Worm (Caenorhabditis elegans) whole organism, late embryonic: Measurements from ENCODE around the gene F14H12.3.
A peak's percentile ranks its signal among the peaks of the same experiment; 100 is the strongest.

ENCODE experiments used
- F13H6.1 ChIP-seq: sonication (generic microtip); optimal IDR thresholded peaks from 2 replicates; lab custom pipeline; 2016; ENCODE audit warnings: missing genetic modification characterization, missing compliant biosample characterization
- K02D7.2 ChIP-seq: sonication (generic microtip); optimal IDR thresholded peaks from 2 replicates; lab custom pipeline; 2017; ENCODE audit warnings: mild to moderate bottlenecking, missing genetic modification characterization, missing compliant biosample characterization
- T23F11.4 ChIP-seq: fragments of 200-800 bp; sonication (Bioruptor generic); optimal IDR thresholded peaks from 2 replicates; lab custom pipeline; 2018; ENCODE audit warnings: mild to moderate bottlenecking, missing genetic modification characterization, missing compliant biosample characterization
- Y22D7AL.16 ChIP-seq: sonication (generic microtip); optimal IDR thresholded peaks from 2 replicates; lab custom pipeline; 2016; ENCODE audit warnings: missing genetic modification characterization, missing compliant biosample characterization
- ahr-1 ChIP-seq: sonication (generic microtip); optimal IDR thresholded peaks from 2 replicates; lab custom pipeline; 2016; ENCODE audit warnings: missing genetic modification characterization, missing compliant biosample characterization
- ama-1 ChIP-seq: fragments of 150-350 bp; optimal IDR thresholded peaks from 2 replicates; lab custom pipeline; 2014
- ceh-14 ChIP-seq: sonication (generic microtip); optimal IDR thresholded peaks from 2 replicates; lab custom pipeline; 2016; ENCODE audit warnings: missing genotype, missing genetic modification characterization, missing compliant biosample characterization
- ceh-18 ChIP-seq: sonication (generic microtip); optimal IDR thresholded peaks from 2 replicates; lab custom pipeline; 2016; ENCODE audit warnings: missing genetic modification characterization, missing compliant biosample characterization
- ceh-19 ChIP-seq: fragments of 200-800 bp; sonication (Bioruptor generic); optimal IDR thresholded peaks from 2 replicates; lab custom pipeline; 2018; ENCODE audit warnings: mild to moderate bottlenecking, missing genetic modification characterization, missing compliant biosample characterization
- ceh-22 ChIP-seq: sonication (generic microtip); optimal IDR thresholded peaks from 2 replicates; lab custom pipeline; 2017; ENCODE audit warnings: missing biosample characterization, missing genetic modification characterization
- ceh-24 ChIP-seq: sonication (generic microtip); optimal IDR thresholded peaks from 2 replicates; lab custom pipeline; 2016; ENCODE audit warnings: mild to moderate bottlenecking, missing genetic modification characterization, missing compliant biosample characterization
- ceh-30 ChIP-seq: fragments of 150-350 bp; optimal IDR thresholded peaks from 2 replicates; lab custom pipeline; 2014; ENCODE audit warnings: missing biosample characterization, missing genetic modification characterization
- ceh-31 ChIP-seq: sonication (generic microtip); optimal IDR thresholded peaks from 2 replicates; lab custom pipeline; 2016; ENCODE audit warnings: missing genetic modification characterization, missing compliant biosample characterization
- ceh-34 ChIP-seq: sonication (generic microtip); optimal IDR thresholded peaks from 2 replicates; lab custom pipeline; 2016; ENCODE audit warnings: mild to moderate bottlenecking, missing genetic modification characterization, missing compliant biosample characterization
- ceh-48 ChIP-seq: sonication (generic microtip); optimal IDR thresholded peaks from 2 replicates; lab custom pipeline; 2016; ENCODE audit warnings: missing genetic modification characterization, inconsistent platforms, missing compliant biosample characterization
- ceh-6 ChIP-seq: fragments of 200-800 bp; sonication (Bioruptor generic); optimal IDR thresholded peaks from 2 replicates; lab custom pipeline; 2018; ENCODE audit warnings: mild to moderate bottlenecking, missing genetic modification characterization, missing compliant biosample characterization
- elt-2 ChIP-seq: sonication (generic microtip); optimal IDR thresholded peaks from 2 replicates; lab custom pipeline; 2016; ENCODE audit warnings: missing genetic modification reagents, missing genetic modification characterization, missing compliant biosample characterization
- elt-4 ChIP-seq: sonication (generic microtip); optimal IDR thresholded peaks from 2 replicates; lab custom pipeline; 2016; ENCODE audit warnings: missing genetic modification characterization, missing compliant biosample characterization
- ets-4 ChIP-seq: sonication (generic microtip); optimal IDR thresholded peaks from 2 replicates; lab custom pipeline; 2016; ENCODE audit warnings: missing genetic modification characterization, missing compliant biosample characterization
- gmeb-2 ChIP-seq: sonication (generic microtip); optimal IDR thresholded peaks from 2 replicates; lab custom pipeline; 2016; ENCODE audit warnings: missing genetic modification characterization, inconsistent platforms, missing compliant biosample characterization
- hlh-13 ChIP-seq: fragments of 200-800 bp; sonication (Bioruptor generic); optimal IDR thresholded peaks from 2 replicates; lab custom pipeline; 2018; ENCODE audit warnings: mild to moderate bottlenecking, missing genetic modification characterization, missing compliant biosample characterization
- hlh-6 ChIP-seq: sonication (generic microtip); optimal IDR thresholded peaks from 2 replicates; lab custom pipeline; 2016; ENCODE audit warnings: missing genotype, missing genetic modification characterization, missing compliant biosample characterization
- hlh-8 ChIP-seq: sonication (generic microtip); optimal IDR thresholded peaks from 2 replicates; lab custom pipeline; 2016; ENCODE audit warnings: missing genotype, missing genetic modification characterization, missing compliant biosample characterization
- lim-6 ChIP-seq: sonication (generic microtip); optimal IDR thresholded peaks from 2 replicates; lab custom pipeline; 2016; ENCODE audit warnings: missing genetic modification characterization, missing compliant biosample characterization
- madf-2 ChIP-seq: sonication (generic microtip); optimal IDR thresholded peaks from 2 replicates; lab custom pipeline; 2017; ENCODE audit warnings: missing genetic modification characterization, missing compliant biosample characterization
- mec-3 ChIP-seq: sonication (generic microtip); optimal IDR thresholded peaks from 2 replicates; lab custom pipeline; 2016; ENCODE audit warnings: borderline replicate concordance, missing genetic modification characterization, missing compliant biosample characterization
- nfya-1 ChIP-seq: sonication (generic microtip); optimal IDR thresholded peaks from 2 replicates; lab custom pipeline; 2017; ENCODE audit warnings: missing genetic modification characterization, mild to moderate bottlenecking, missing compliant biosample characterization, antibody characterized with exemption, moderate library complexity
- nhr-232 ChIP-seq: sonication (generic microtip); optimal IDR thresholded peaks from 2 replicates; lab custom pipeline; 2016; ENCODE audit warnings: missing genetic modification characterization, missing compliant biosample characterization
- npax-4 ChIP-seq: sonication (generic microtip); optimal IDR thresholded peaks from 2 replicates; lab custom pipeline; 2016; ENCODE audit warnings: missing genetic modification characterization, missing compliant biosample characterization
- odd-2 ChIP-seq: sonication (generic microtip); optimal IDR thresholded peaks from 2 replicates; lab custom pipeline; 2017; ENCODE audit warnings: antibody characterized with exemption, mild to moderate bottlenecking, missing genetic modification characterization, missing compliant biosample characterization
- pag-3 ChIP-seq: sonication (generic microtip); optimal IDR thresholded peaks from 2 replicates; lab custom pipeline; 2016; ENCODE audit warnings: missing compliant biosample characterization, missing genetic modification characterization, borderline replicate concordance
- pat-9 ChIP-seq: fragments of 200-800 bp; sonication (Bioruptor generic); optimal IDR thresholded peaks from 2 replicates; lab custom pipeline; 2018; ENCODE audit warnings: mild to moderate bottlenecking, missing genetic modification characterization, moderate library complexity, missing compliant biosample characterization
- pha-2 ChIP-seq: sonication (generic microtip); optimal IDR thresholded peaks from 2 replicates; lab custom pipeline; 2017; ENCODE audit warnings: mild to moderate bottlenecking, missing genetic modification characterization, missing compliant biosample characterization
- pha-4 ChIP-seq: fragments of 150-350 bp; optimal IDR thresholded peaks from 2 replicates; lab custom pipeline; 2018; ENCODE audit warnings: missing biosample characterization, missing genetic modification reagents, missing genetic modification characterization
- pros-1 ChIP-seq: fragments of 150-350 bp; optimal IDR thresholded peaks from 2 replicates; lab custom pipeline; 2014; ENCODE audit warnings: missing biosample characterization, missing genetic modification reagents, missing genetic modification characterization
- ref-2 ChIP-seq: sonication (generic microtip); optimal IDR thresholded peaks from 2 replicates; lab custom pipeline; 2016; ENCODE audit warnings: missing genetic modification characterization, missing compliant biosample characterization
- rnt-1 ChIP-seq: sonication (generic microtip); optimal IDR thresholded peaks from 2 replicates; lab custom pipeline; 2016; ENCODE audit warnings: missing genetic modification characterization, missing compliant biosample characterization
- sdc-2 ChIP-seq: sonication (generic microtip); optimal IDR thresholded peaks from 2 replicates; lab custom pipeline; 2016; ENCODE audit warnings: missing genotype, missing genetic modification characterization, missing compliant biosample characterization
- syd-9 ChIP-seq: sonication (generic microtip); optimal IDR thresholded peaks from 2 replicates; lab custom pipeline; 2016; ENCODE audit warnings: mild to moderate bottlenecking, missing genetic modification characterization, moderate library complexity, missing compliant biosample characterization
- ttx-3 ChIP-seq: sonication (generic microtip); optimal IDR thresholded peaks from 2 replicates; lab custom pipeline; 2016; ENCODE audit warnings: missing genetic modification reagents, missing genetic modification characterization, missing compliant biosample characterization
- unc-3 ChIP-seq, 2 experiments: fragments of 200-800 bp in 1 of 2; sonication (Bioruptor generic) in 1 of 2; sonication (generic microtip) in 1 of 2; conservative IDR thresholded peaks in 1 of 2; optimal IDR thresholded peaks in 1 of 2; 2 replicates each; pipeline versions ENCODE4 v1.3.6 to Lab custom; 2016 to 2022; ENCODE audit warnings: missing compliant biosample characterization in 2 of 2, missing genetic modification characterization in 2 of 2, missing genetic modification reagents in 1 of 2
- unc-42 ChIP-seq: sonication (generic microtip); optimal IDR thresholded peaks from 2 replicates; lab custom pipeline; 2016; ENCODE audit warnings: missing genotype, missing genetic modification characterization, missing compliant biosample characterization
- unc-55 ChIP-seq: sonication (generic microtip); optimal IDR thresholded peaks from 2 replicates; lab custom pipeline; 2017; ENCODE audit warnings: missing biosample characterization, missing genetic modification reagents, missing genetic modification characterization
- unc-86 ChIP-seq: sonication (generic microtip); optimal IDR thresholded peaks from 2 replicates; lab custom pipeline; 2016; ENCODE audit warnings: missing genetic modification characterization, missing compliant biosample characterization
- zip-5 ChIP-seq: sonication (generic microtip); optimal IDR thresholded peaks from 2 replicates; lab custom pipeline; 2016; ENCODE audit warnings: missing genetic modification characterization, missing compliant biosample characterization
- ztf-16 ChIP-seq: sonication (generic microtip); optimal IDR thresholded peaks from 2 replicates; lab custom pipeline; 2017; ENCODE audit warnings: missing genetic modification characterization, missing compliant biosample characterization

The F14H12.3 gene

DNA sequence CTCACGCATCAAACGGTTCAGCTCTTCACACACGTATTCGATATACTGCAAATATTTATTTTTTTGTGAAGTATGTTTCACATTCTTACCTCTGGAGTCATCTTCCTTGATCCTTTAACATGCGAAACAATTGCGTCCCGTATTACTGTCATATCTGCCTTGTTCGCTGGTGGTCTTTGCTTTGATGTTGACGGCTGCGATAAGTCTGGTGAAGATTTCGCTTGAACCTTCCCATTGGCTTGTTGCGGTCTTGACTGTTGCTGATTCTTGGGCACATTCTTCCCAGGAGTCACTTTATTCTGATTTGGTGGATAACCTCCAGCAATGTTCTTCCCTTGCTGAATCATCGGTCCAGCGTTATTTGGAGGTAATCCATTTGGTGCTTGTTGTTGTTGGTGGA lies 40.8 kb upstream of the F14H12.3 start:
- TF ChIP-seq unc-42 (tag; lab: Kevin White, UChicago), result no peak
- no peak for TF ChIP-seq lim-6
- TF ChIP-seq hlh-8 (tag; lab: Kevin White, UChicago), result no peak
- no peak for TF ChIP-seq pag-3 (tag; lab: Kevin White, UChicago)
- no peak for TF ChIP-seq elt-4

DNA sequence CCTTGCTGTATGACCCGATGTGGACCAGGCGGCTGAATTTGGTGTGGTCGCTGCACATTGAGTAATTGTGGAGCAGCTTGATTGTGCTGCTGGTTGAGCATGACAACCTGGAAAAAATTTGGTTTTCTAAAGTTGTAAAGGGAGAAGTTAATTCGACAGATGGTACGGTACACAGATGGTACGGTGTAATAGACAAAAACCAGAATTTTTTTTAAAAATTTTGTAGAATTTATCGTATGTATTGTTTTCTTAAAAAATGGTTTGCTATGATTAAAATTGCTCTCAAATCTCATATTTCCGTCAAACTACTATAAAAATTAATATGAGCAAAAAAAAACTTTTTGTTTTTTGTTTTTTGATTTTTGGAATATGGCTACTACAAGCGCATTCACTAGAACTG lies 37.2 kb upstream of the F14H12.3 start, which contains the start of gene pqn-15:
pqn-15 (minus strand) TSS at position 101 of the 400 bp plus-strand sequence.
- no peak for TF ChIP-seq elt-2
- no peak for TF ChIP-seq ets-4
- TF ChIP-seq mec-3 (tag; lab: Kevin White, UChicago), result no peak
- no peak for TF ChIP-seq Y22D7AL.16 (tag; lab: Kevin White, UChicago)
- no peak for TF ChIP-seq npax-4 (tag; lab: Kevin White, UChicago)
- no peak for TF ChIP-seq ama-1 (lab: Kevin White, UChicago)
- TF ChIP-seq zip-5 (tag; lab: Kevin White, UChicago), result no peak
- TF ChIP-seq ceh-24 (tag; lab: Kevin White, UChicago), result no peak
- TF ChIP-seq pag-3 (tag; lab: Kevin White, UChicago), result no peak

DNA sequence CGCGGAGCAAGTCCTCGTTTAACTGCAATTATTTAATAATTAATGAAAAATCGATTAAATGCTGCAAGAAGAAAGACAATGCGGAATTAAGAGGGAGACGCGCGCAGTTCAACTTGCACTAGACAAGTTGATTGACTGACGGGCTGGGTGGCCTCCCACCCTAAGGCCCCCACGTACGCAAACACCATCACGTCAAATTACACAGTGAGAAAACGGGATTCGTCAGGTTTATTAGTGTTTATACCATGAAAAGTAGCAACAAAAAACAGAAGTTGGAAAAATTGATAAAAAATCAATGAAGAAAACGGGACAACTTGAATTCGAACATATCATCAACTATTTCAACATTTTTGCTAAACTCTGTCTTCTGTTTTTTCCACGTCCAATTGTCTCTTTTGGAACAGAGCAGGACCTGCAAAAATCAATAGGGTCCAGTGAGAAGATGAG lies 36.4 kb upstream of the F14H12.3 start:
- TF ChIP-seq ceh-30 (no peak), madf-2 (no peak), pros-1 (tag; lab: Kevin White, UChicago) (no peak), hlh-6 (tag; lab: Kevin White, UChicago) (no peak), ceh-22 (no peak), ceh-18 (tag; lab: Kevin White, UChicago) (no peak), odd-2 (no peak), K02D7.2 (tag; lab: Kevin White, UChicago) (no peak), pha-4 (tag; lab: Kevin White, UChicago) (no peak), ceh-48 (tag; lab: Kevin White, UChicago) (peak; percentile 64), T23F11.4 (no peak), gmeb-2 (tag; lab: Kevin White, UChicago) (no peak), ref-2 (tag; lab: Kevin White, UChicago) (peak; percentile 32), pat-9 (tag; lab: Kevin White, UChicago) (no peak), pha-2 (no peak), ttx-3 (tag; lab: Kevin White, UChicago) (peak; percentile 24), unc-42 (tag; lab: Kevin White, UChicago) (peak; percentile 18), ceh-34 (tag; lab: Kevin White, UChicago) (peak; percentile 26), ceh-19 (GFP tag; lab: Kevin White, UChicago) (no peak), hlh-13 (GFP tag; lab: Kevin White, UChicago) (no peak), rnt-1 (tag; lab: Kevin White, UChicago) (no peak), ztf-16 (no peak), ceh-24 (tag; lab: Kevin White, UChicago) (no peak), F13H6.1 (tag; lab: Kevin White, UChicago) (no peak), unc-3 (GFP tag; conservative IDR thresholded peaks at IDR 0.05; lab: Robert Waterston, UW) (0 out of 2 replicates have a peak, but pooled peaks have one; percentile 27), unc-3 (tag; optimal IDR thresholded peaks at IDR 0.05; lab: Kevin White, UChicago) (no peak), nhr-232 (tag; lab: Kevin White, UChicago) (no peak), ahr-1 (tag; lab: Kevin White, UChicago) (no peak), Y22D7AL.16 (tag; lab: Kevin White, UChicago) (no peak), nfya-1 (tag; lab: Kevin White, UChicago) (peak; percentile 13), ceh-14 (peak; percentile 55), syd-9 (no peak), ceh-31 (tag; lab: Kevin White, UChicago) (peak; percentile 65), ceh-6 (GFP tag; lab: Kevin White, UChicago) (no peak), unc-55 (GFP tag; lab: Kevin White, UChicago) (peak; percentile 84), elt-2 (no peak), unc-86 (tag; lab: Kevin White, UChicago) (peak; percentile 5), zip-5 (tag; lab: Kevin White, UChicago) (no peak), sdc-2 (tag; lab: Kevin White, UChicago) (peak; percentile 47)
